Fruit fly (Drosophila melanogaster): ENCODE results near the gene Mat89Ba.

dm6 chr3R:16273503-16274131, 1.4 kb upstream of the Mat89Ba start:
- no peak for TF ChIP-seq Hr4 (GFP tag; optimal IDR thresholded peaks at IDR 0.05)
- no peak for TF ChIP-seq dsx (GFP tag; optimal IDR thresholded peaks at IDR 0.05; ENCODE audit: poor library complexity, severe bottlenecking)
- no peak for TF ChIP-seq CG11294 (GFP tag; IDR thresholded peaks at IDR 0.05)
- no peak for TF ChIP-seq Blimp-1 (GFP tag; optimal IDR thresholded peaks at IDR 0.05)
- TF ChIP-seq vri (GFP tag; optimal IDR thresholded peaks at IDR 0.05) = no peak
- TF ChIP-seq Sox102F (GFP tag; optimal IDR thresholded peaks at IDR 0.05) = no peak
- peak; percentile 11 for TF ChIP-seq Sox14 (GFP tag; optimal IDR thresholded peaks at IDR 0.05)
- TF ChIP-seq Gug (GFP tag; IDR thresholded peaks at IDR 0.05) = no peak
- TF ChIP-seq Lpt (GFP tag; optimal IDR thresholded peaks at IDR 0.05) = no peak
- TF ChIP-seq eg (GFP tag; IDR thresholded peaks at IDR 0.05) = no peak
- no peak for TF ChIP-seq fd85E (GFP tag; optimal IDR thresholded peaks at IDR 0.05)
- TF ChIP-seq acj6 (GFP tag; optimal IDR thresholded peaks at IDR 0.05) = no peak
